Worm (Caenorhabditis elegans) whole organism, L4/young adult: ENCODE measurements around the gene T09D3.9.

Experiments used
- W03F9.2 ChIP-seq: fragments of 150-350 bp; optimal IDR thresholded peaks from 2 replicates; lab custom pipeline; 2014; ENCODE audit warnings: missing biosample characterization, missing genetic modification characterization
- dao-5 ChIP-seq: sonication (generic microtip); optimal IDR thresholded peaks from 2 replicates; lab custom pipeline; 2016; ENCODE audit warnings: missing genotype, missing genetic modification characterization, moderate library complexity, missing compliant biosample characterization
- him-1 ChIP-seq: sonication (generic microtip); optimal IDR thresholded peaks from 2 replicates; lab custom pipeline; 2016; ENCODE audit warnings: missing genotype, missing genetic modification reagents, missing genetic modification characterization, missing compliant biosample characterization

DNA sequence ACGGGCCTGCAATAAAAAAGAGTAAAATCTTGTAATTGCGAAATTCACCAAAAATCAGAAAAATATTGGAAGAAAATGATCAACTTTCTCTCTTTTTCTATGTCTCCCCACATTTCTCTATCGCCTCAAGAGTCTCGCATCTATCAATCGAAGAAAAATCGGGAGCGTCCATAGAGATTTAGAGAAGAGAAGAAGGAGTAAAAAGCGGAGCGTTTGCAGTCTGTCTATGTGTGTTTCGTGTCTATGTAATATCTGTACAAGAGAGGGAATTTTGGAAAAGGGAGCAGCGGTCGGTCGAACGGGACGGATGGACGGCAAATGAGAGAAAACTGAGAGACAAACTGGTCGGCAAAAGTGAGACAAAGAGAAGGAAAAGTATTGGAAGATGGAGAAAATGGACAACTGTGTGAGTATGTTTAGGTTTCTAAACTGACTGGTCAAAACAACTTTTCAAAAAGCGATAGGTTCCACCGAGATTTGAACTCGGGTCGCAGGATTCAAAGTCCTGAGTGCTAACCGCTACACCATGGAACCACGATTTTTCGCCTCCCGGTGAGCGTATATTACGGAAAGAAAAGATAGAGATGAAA, 38.9 kb downstream of the T09D3.9 start:
- TF ChIP-seq him-1: no peak
- TF ChIP-seq dao-5 (tag; lab: Kevin White, UChicago): no peak
- peak; percentile 56 for TF ChIP-seq W03F9.2
